Fruit fly (Drosophila melanogaster): Measurements from ENCODE around the gene CG18478.
"Not testable (repeated sequence)": the region's sequence is repeated elsewhere in the genome, so short reads cannot be mapped to it uniquely, and the experiment has no call there.

Gene CG18478

DNA sequence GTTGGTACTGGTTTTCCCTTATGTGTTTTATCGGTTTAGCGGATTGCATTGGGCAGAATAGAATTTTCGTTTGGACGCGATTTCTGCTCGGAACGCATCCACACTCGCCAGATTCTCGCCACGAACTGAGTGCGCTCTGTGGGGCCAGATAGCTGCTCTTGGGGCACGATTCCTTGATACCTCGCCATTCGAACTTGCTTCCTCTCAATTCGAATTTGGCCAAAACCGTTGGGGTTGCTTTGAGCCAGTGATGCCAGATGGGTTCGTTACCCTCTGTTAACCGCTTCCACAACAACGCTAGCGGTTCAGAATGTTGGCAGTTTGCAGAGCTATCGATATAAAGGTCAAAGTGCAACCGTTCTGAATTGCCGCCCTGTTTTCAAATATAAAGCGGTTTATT lies 48.2 kb downstream of the CG18478 start, which contains the start of gene stol:
stol (minus strand) TSS at position 101 of the 400 bp plus-strand sequence.
- TF ChIP-seq Myc, insv, ttk (optimal IDR thresholded peaks at IDR 0.05): not testable (repeated sequence)

Data from Kc167 (cell line).